Fruit fly (Drosophila melanogaster) whole organism, wandering third instar larva: Measurements from ENCODE around the gene slo.
A peak's percentile ranks its signal among the peaks of the same experiment; 100 is the strongest.

Experiments used
- Abd-B ChIP-seq: fragments of >200 bp; optimal IDR thresholded peaks from 2 replicates; lab custom pipeline; 2017; ENCODE audit warnings: missing biosample characterization, missing genetic modification characterization
- CG32264 ChIP-seq: fragments of 200-800 bp; sonication (Bioruptor generic); optimal IDR thresholded peaks from 2 replicates; lab custom pipeline; 2016; ENCODE audit warnings: missing biosample characterization, missing genetic modification characterization
- CG9705 ChIP-seq: fragments of 200-800 bp; sonication (Bioruptor generic); optimal IDR thresholded peaks from 2 replicates; lab custom pipeline; 2018; ENCODE audit warnings: missing biosample characterization, mild to moderate bottlenecking, missing genetic modification characterization
- CrebA ChIP-seq: fragments of 200-800 bp; sonication (Bioruptor generic); optimal IDR thresholded peaks from 2 replicates; lab custom pipeline; 2016; ENCODE audit warnings: missing biosample characterization, mild to moderate bottlenecking, missing genetic modification characterization, borderline replicate concordance
- Dfd ChIP-seq: fragments of >200 bp; optimal IDR thresholded peaks from 2 replicates; lab custom pipeline; 2017; ENCODE audit warnings: missing biosample characterization, missing genetic modification characterization
- Dif ChIP-seq: fragments of 200-275, 200-300 bp; sonication (Bioruptor generic); optimal IDR thresholded peaks from 2 replicates; lab custom pipeline; 2018; ENCODE audit warnings: missing biosample characterization, missing genetic modification characterization; ENCODE audit not compliant: partially characterized antibody
- GATAd ChIP-seq: sonication (Bioruptor generic); optimal IDR thresholded peaks from 2 replicates; lab custom pipeline; 2016; ENCODE audit warnings: missing biosample characterization, missing genetic modification characterization
- HLH106 ChIP-seq: fragments of 200-800 bp; optimal IDR thresholded peaks from 3 replicates; lab custom pipeline; 2019; ENCODE audit warnings: missing biosample characterization, mild to moderate bottlenecking, missing genetic modification characterization, moderate library complexity
- Hnf4 ChIP-seq: fragments of 200-800 bp; sonication (Bioruptor generic); optimal IDR thresholded peaks from 2 replicates; lab custom pipeline; 2016; ENCODE audit warnings: missing biosample characterization, mild to moderate bottlenecking, missing genetic modification characterization
- Jra ChIP-seq: sonication (Bioruptor generic); optimal IDR thresholded peaks from 2 replicates; lab custom pipeline; 2016; ENCODE audit warnings: missing biosample characterization, missing genetic modification characterization
- Myc ChIP-seq: fragments of >200 bp; optimal IDR thresholded peaks from 2 replicates; lab custom pipeline; 2017
- N ChIP-seq: fragments of >200 bp; optimal IDR thresholded peaks from 2 replicates; lab custom pipeline; 2018; ENCODE audit warnings: missing biosample characterization, missing external identifiers, missing genetic modification characterization
- OdsH ChIP-seq: fragments of 200-800 bp; sonication (Bioruptor generic); optimal IDR thresholded peaks from 2 replicates; lab custom pipeline; 2016; ENCODE audit warnings: missing biosample characterization, mild to moderate bottlenecking, missing genetic modification characterization
- Rel ChIP-seq, 2 experiments: fragments of 200-800 bp; sonication (Bioruptor generic) in 1 of 2; optimal IDR thresholded peaks; 2 replicates in 1 of 2; 3 replicates in 1 of 2; lab custom pipeline; 2016 to 2019; ENCODE audit warnings: mild to moderate bottlenecking in 2 of 2, missing biosample characterization in 2 of 2, missing genetic modification characterization in 2 of 2, moderate library complexity in 1 of 2
- Sp1 ChIP-seq: fragments of 200-800 bp; sonication (Bioruptor generic); optimal IDR thresholded peaks from 3 replicates; lab custom pipeline; 2019; ENCODE audit warnings: missing biosample characterization, mild to moderate bottlenecking, missing genetic modification characterization, moderate library complexity
- Vsx2 ChIP-seq: fragments of 200-300, 225-300 bp; sonication (Bioruptor generic); optimal IDR thresholded peaks from 2 replicates; lab custom pipeline; 2018; ENCODE audit warnings: missing biosample characterization, missing genetic modification characterization; ENCODE audit not compliant: partially characterized antibody
- brk ChIP-seq: fragments of 200-800 bp; sonication (Bioruptor generic); optimal IDR thresholded peaks from 2 replicates; lab custom pipeline; 2016; ENCODE audit warnings: missing biosample characterization, mild to moderate bottlenecking, missing genetic modification characterization
- dl ChIP-seq, 2 experiments: fragments of 175-275, 200-275 bp in 1 of 2; fragments of 200-275 bp in 1 of 2; sonication (Bioruptor generic); optimal IDR thresholded peaks; lab custom pipeline; 2018; ENCODE audit warnings: mild to moderate bottlenecking in 2 of 2, missing biosample characterization in 2 of 2, missing genetic modification characterization in 2 of 2, moderate library complexity in 2 of 2; ENCODE audit not compliant: partially characterized antibody in 2 of 2, insufficient read depth in 1 of 2
- dsf ChIP-seq: sonication (Bioruptor generic); optimal IDR thresholded peaks from 2 replicates; lab custom pipeline; 2016; ENCODE audit warnings: missing biosample characterization, missing genetic modification characterization, borderline replicate concordance
- ey ChIP-seq: fragments of 200-800 bp; sonication (Bioruptor generic); optimal IDR thresholded peaks from 2 replicates; lab custom pipeline; 2016; ENCODE audit warnings: missing biosample characterization, missing genetic modification characterization
- foxo ChIP-seq, 2 experiments: fragments of 200-800 bp; sonication (Bioruptor generic); optimal IDR thresholded peaks; 2 replicates in 1 of 2; 3 replicates in 1 of 2; lab custom pipeline; 2016 to 2017; ENCODE audit warnings: missing biosample characterization in 2 of 2, missing genetic modification characterization in 2 of 2
- jim ChIP-seq: fragments of 175-275, 200-325 bp; sonication (Bioruptor generic); optimal IDR thresholded peaks from 2 replicates; lab custom pipeline; 2016; ENCODE audit warnings: missing biosample characterization, mild to moderate bottlenecking, missing genetic modification characterization
- lola ChIP-seq: fragments of >200 bp; optimal IDR thresholded peaks from 2 replicates; lab custom pipeline; 2017; ENCODE audit warnings: missing biosample characterization, missing genetic modification characterization
- pan ChIP-seq: fragments of >200 bp; optimal IDR thresholded peaks from 2 replicates; lab custom pipeline; 2017
- psq ChIP-seq: fragments of 200-800 bp; sonication (Bioruptor generic); optimal IDR thresholded peaks from 3 replicates; lab custom pipeline; 2017; ENCODE audit warnings: missing biosample characterization, mild to moderate bottlenecking, missing genetic modification characterization, moderate library complexity
- rgr ChIP-seq: fragments of 200-800 bp; sonication (Bioruptor generic); optimal IDR thresholded peaks from 3 replicates; lab custom pipeline; 2016; ENCODE audit warnings: missing biosample characterization, mild to moderate bottlenecking, missing genetic modification characterization
- sage ChIP-seq: fragments of 200-800 bp; sonication (Bioruptor generic); optimal IDR thresholded peaks from 2 replicates; lab custom pipeline; 2016; ENCODE audit warnings: missing biosample characterization, mild to moderate bottlenecking, missing genetic modification characterization
- tai ChIP-seq: sonication (Bioruptor generic); optimal IDR thresholded peaks from 2 replicates; lab custom pipeline; 2016; ENCODE audit warnings: missing biosample characterization, missing genetic modification characterization
- usp ChIP-seq: fragments of >200 bp; optimal IDR thresholded peaks from 2 replicates; lab custom pipeline; 2017; ENCODE audit warnings: missing biosample characterization, missing genetic modification characterization
- woc ChIP-seq: sonication (Bioruptor generic); optimal IDR thresholded peaks from 2 replicates; lab custom pipeline; 2016; ENCODE audit warnings: missing biosample characterization, mild to moderate bottlenecking, missing genetic modification characterization

slo gene

dm6 chr3R:24712375-24712830 lies 50.1 kb downstream of the slo start, which contains the start of the genes CG13627 and CG46316:
TSS of gene CG13627 (plus strand) at chr3R:24712780.
TSS of gene CG46316 (plus strand) at chr3R:24712780.
- TF ChIP-seq psq (GFP tag; lab: Kevin White, UChicago) = peak; percentile 15
- TF ChIP-seq N = no peak

dm6 chr3R:24717289-24717688 lies 55.0 kb downstream of the slo start, which contains the start of gene Polr2L:
TSS of gene Polr2L (plus strand) at chr3R:24717511.
- TF ChIP-seq Hnf4 (GFP tag; lab: Kevin White, UChicago) = no peak
- no peak for TF ChIP-seq brk (GFP tag; lab: Kevin White, UChicago)
- TF ChIP-seq dsf (GFP tag; lab: Kevin White, UChicago) = no peak
- no peak for TF ChIP-seq rgr (GFP tag; lab: Kevin White, UChicago)
- no peak for TF ChIP-seq Myc (lab: Kevin White, UChicago)
- TF ChIP-seq sage (GFP tag; lab: Kevin White, UChicago) = no peak
- TF ChIP-seq jim (GFP tag; lab: Kevin White, UChicago) = no peak
- no peak for TF ChIP-seq CG32264 (GFP tag; lab: Kevin White, UChicago)
- TF ChIP-seq Dfd (GFP tag; lab: Kevin White, UChicago) = no peak
- TF ChIP-seq GATAd = no peak
- no peak for TF ChIP-seq HLH106 (tag; lab: Kevin White, UChicago)
- no peak for TF ChIP-seq Jra (GFP tag; lab: Kevin White, UChicago)
- TF ChIP-seq Abd-B (GFP tag; lab: Kevin White, UChicago) = no peak
- no peak for TF ChIP-seq N
- no peak for TF ChIP-seq Vsx2
- no peak for TF ChIP-seq psq (GFP tag; lab: Kevin White, UChicago)
- no peak for TF ChIP-seq CrebA (GFP tag; lab: Kevin White, UChicago)
- TF ChIP-seq Sp1 = no peak
- TF ChIP-seq ey (GFP tag; lab: Kevin White, UChicago) = no peak
- no peak for TF ChIP-seq CG9705
- TF ChIP-seq, all 38 proteins: peak for 0

dm6 chr3R:24719314-24720290 lies 57.3 kb downstream of the slo start, which contains the start of the genes CG13630 and tok:
TSS of gene CG13630 (minus strand) at chr3R:24719364.
TSS of gene tok (plus strand) at chr3R:24719697.
- TF ChIP-seq dl (GFP tag; optimal IDR thresholded peaks at IDR 0.05; lab: Kevin White, UChicago; ENCODE audit: insufficient read depth in 1 of 2, partially characterized antibody in 2 of 2) (no peak), CG32264 (GFP tag; lab: Kevin White, UChicago) (no peak), Rel (GFP tag; optimal IDR thresholded peaks at IDR 0.05; lab: Kevin White, UChicago) (no peak), Rel (tag; optimal IDR thresholded peaks at IDR 0.05; lab: Kevin White, UChicago) (peak; percentile 13), pan (no peak), Myc (lab: Kevin White, UChicago) (no peak), Dif (peak; percentile 53), Vsx2 (peak; percentile 38), OdsH (GFP tag; lab: Kevin White, UChicago) (no peak), foxo (GFP tag; optimal IDR thresholded peaks at IDR 0.05; lab: Kevin White, UChicago) (no peak), rgr (GFP tag; lab: Kevin White, UChicago) (peak; percentile 27), usp (GFP tag; lab: Kevin White, UChicago) (no peak), Hnf4 (GFP tag; lab: Kevin White, UChicago) (peak; percentile 39), ey (GFP tag; lab: Kevin White, UChicago) (no peak), lola (GFP tag; lab: Kevin White, UChicago) (no peak), tai (GFP tag; lab: Kevin White, UChicago) (no peak), woc (GFP tag; lab: Kevin White, UChicago) (no peak)
